Fruit fly (Drosophila melanogaster) whole organism, embryonic: ENCODE measurements around the gene CG34244.

Source experiments
- CG10209 ChIP-seq: fragments of 200-800 bp; sonication (Bioruptor generic); optimal IDR thresholded peaks from 3 replicates; lab custom pipeline; 2017; ENCODE audit warnings: missing biosample characterization, mild to moderate bottlenecking, missing genetic modification characterization, missing genetic modification reagents
- CG1024 ChIP-seq: fragments of 200-800 bp; sonication (Bioruptor generic); IDR thresholded peaks from 2 replicates; pipeline ENCODE4 v1.3.6; 2022; ENCODE audit warnings: missing biosample characterization, missing genetic modification characterization
- CG12744 ChIP-seq: fragments of 200-800 bp; sonication (Bioruptor generic); optimal IDR thresholded peaks from 2 replicates; lab custom pipeline; 2016; ENCODE audit warnings: missing biosample characterization, missing genetic modification characterization
- CG13296 ChIP-seq: fragments of 200-800 bp; sonication (Bioruptor generic); optimal IDR thresholded peaks from 3 replicates; lab custom pipeline; 2018; ENCODE audit warnings: missing biosample characterization, mild to moderate bottlenecking, missing genetic modification characterization
- CG13424 ChIP-seq: fragments of 200-800 bp; sonication (Bioruptor generic); optimal IDR thresholded peaks from 2 replicates; lab custom pipeline; 2019; ENCODE audit warnings: missing biosample characterization, mild to moderate bottlenecking, missing genetic modification characterization, moderate library complexity
- CG14710 ChIP-seq: fragments of 200-800 bp; sonication (Bioruptor generic); optimal IDR thresholded peaks from 3 replicates; lab custom pipeline; 2019; ENCODE audit warnings: missing biosample characterization, mild to moderate bottlenecking, missing genetic modification characterization, moderate library complexity
- CG18476 ChIP-seq: fragments of 200-800 bp; sonication (Bioruptor generic); optimal IDR thresholded peaks from 2 replicates; lab custom pipeline; 2016; ENCODE audit warnings: missing biosample characterization, mild to moderate bottlenecking, missing genetic modification characterization
- CG2678 ChIP-seq: fragments of 200-800 bp; sonication (Bioruptor generic); optimal IDR thresholded peaks from 3 replicates; lab custom pipeline; 2019; ENCODE audit warnings: missing biosample characterization, mild to moderate bottlenecking, missing genetic modification characterization, moderate library complexity
- CG32767 ChIP-seq: fragments of 200-800 bp; sonication (Bioruptor generic); IDR thresholded peaks from 2 replicates; pipeline ENCODE4 v1.3.6; 2022; ENCODE audit warnings: missing biosample characterization, missing genetic modification characterization
- CG6175 ChIP-seq: fragments of 200-800 bp; sonication (Bioruptor generic); IDR thresholded peaks from 3 replicates; pipeline ENCODE4 v1.3.6; 2022; ENCODE audit warnings: missing biosample characterization, missing genetic modification characterization
- CG6254 ChIP-seq: fragments of 200-800 bp; sonication (Bioruptor generic); optimal IDR thresholded peaks from 3 replicates; lab custom pipeline; 2017; ENCODE audit warnings: mild to moderate bottlenecking, missing biosample characterization, missing genetic modification reagents, missing genetic modification characterization
- CrebB ChIP-seq: fragments of 200-800 bp; sonication (Bioruptor generic); optimal IDR thresholded peaks from 3 replicates; lab custom pipeline; 2018; ENCODE audit warnings: missing biosample characterization, mild to moderate bottlenecking, missing genetic modification characterization
- Dad ChIP-seq: fragments of 200-800 bp; sonication (Bioruptor generic); optimal IDR thresholded peaks from 3 replicates; lab custom pipeline; 2016; ENCODE audit warnings: missing biosample characterization, missing genetic modification characterization
- Dip2 ChIP-seq: fragments of 200-800 bp; sonication (Bioruptor generic); IDR thresholded peaks from 2 replicates; pipeline ENCODE4 v1.3.6; 2022; ENCODE audit warnings: missing biosample characterization, missing genetic modification characterization
- Drgx ChIP-seq: fragments of 200-800 bp; sonication (Bioruptor generic); IDR thresholded peaks from 2 replicates; pipeline ENCODE4 v1.3.6; 2022; ENCODE audit warnings: missing biosample characterization, missing genetic modification characterization
- H15 ChIP-seq: fragments of 200-800 bp; sonication (Bioruptor generic); IDR thresholded peaks from 3 replicates; pipeline ENCODE4 v1.3.6; 2022; ENCODE audit warnings: missing biosample characterization, missing genetic modification characterization
- Mrtf ChIP-seq: fragments of 200-800 bp; sonication (Bioruptor generic); IDR thresholded peaks from 3 replicates; pipeline ENCODE4 v1.3.6; 2022; ENCODE audit warnings: missing biosample characterization, missing genetic modification characterization
- Myb ChIP-seq: fragments of 200-800 bp; sonication (Bioruptor generic); optimal IDR thresholded peaks from 2 replicates; lab custom pipeline; 2016; ENCODE audit warnings: missing biosample characterization, missing genetic modification characterization
- NC2β ChIP-seq: fragments of 200-800 bp; sonication (Bioruptor generic); optimal IDR thresholded peaks from 2 replicates; lab custom pipeline; 2016; ENCODE audit warnings: missing biosample characterization, missing genetic modification characterization
- Ravus ChIP-seq: fragments of 200-800 bp; sonication (Bioruptor generic); IDR thresholded peaks from 2 replicates; pipeline ENCODE4 v1.3.6; 2022; ENCODE audit warnings: missing biosample characterization, missing genetic modification characterization
- ase ChIP-seq: fragments of 200-800 bp; sonication (Bioruptor generic); IDR thresholded peaks from 3 replicates; pipeline ENCODE4 v1.3.6; 2022; ENCODE audit warnings: missing biosample characterization, missing genetic modification characterization
- bab2 ChIP-seq: fragments of 200-800 bp; sonication (Bioruptor generic); optimal IDR thresholded peaks from 2 replicates; lab custom pipeline; 2016; ENCODE audit warnings: missing biosample characterization, missing genetic modification characterization
- corto ChIP-seq: fragments of 200-800 bp; sonication (Bioruptor generic); optimal IDR thresholded peaks from 2 replicates; lab custom pipeline; 2016; ENCODE audit warnings: missing biosample characterization, mild to moderate bottlenecking, missing genetic modification characterization, moderate library complexity
- crol ChIP-seq: fragments of 200-800 bp; sonication (Bioruptor generic); IDR thresholded peaks from 2 replicates; pipeline ENCODE4 v1.3.6; 2022; ENCODE audit warnings: missing biosample characterization, missing genetic modification characterization
- eve ChIP-seq, 2 experiments: fragments of >200 bp; optimal IDR thresholded peaks; 2 replicates each; lab custom pipeline; 2017; ENCODE audit warnings: missing biosample characterization in 2 of 2, missing genetic modification characterization in 2 of 2
- gcm ChIP-seq: fragments of 200-800 bp; sonication (Bioruptor generic); optimal IDR thresholded peaks from 2 replicates; lab custom pipeline; 2019; ENCODE audit warnings: missing biosample characterization, mild to moderate bottlenecking, missing genetic modification characterization, moderate library complexity
- grau ChIP-seq: fragments of 200-800 bp; optimal IDR thresholded peaks from 3 replicates; lab custom pipeline; 2019; ENCODE audit warnings: missing biosample characterization, mild to moderate bottlenecking, missing genetic modification characterization, moderate library complexity
- gt ChIP-seq: fragments of 200-800 bp; sonication (Bioruptor generic); IDR thresholded peaks from 2 replicates; pipeline ENCODE4 v1.3.6; 2022; ENCODE audit warnings: missing biosample characterization, missing genetic modification characterization
- hkb ChIP-seq, 2 experiments: fragments of 200-800 bp in 1 of 2; fragments of >200 bp in 1 of 2; sonication (Bioruptor generic) in 1 of 2; IDR thresholded peaks in 1 of 2; optimal IDR thresholded peaks in 1 of 2; 2 replicates each; pipeline versions ENCODE4 v1.3.6 to Lab custom; 2017 to 2022; ENCODE audit warnings: missing biosample characterization in 1 of 2, missing genetic modification characterization in 1 of 2
- ken ChIP-seq: fragments of 200-800 bp; sonication (Bioruptor generic); IDR thresholded peaks from 3 replicates; pipeline ENCODE4 v1.3.6; 2022; ENCODE audit warnings: missing biosample characterization, missing genetic modification characterization
- lab ChIP-seq: fragments of 200-800 bp; sonication (Bioruptor generic); optimal IDR thresholded peaks from 3 replicates; lab custom pipeline; 2017; ENCODE audit warnings: missing biosample characterization, missing genetic modification characterization, mild to moderate bottlenecking, moderate library complexity, missing genetic modification reagents
- lmd ChIP-seq: fragments of 200-800 bp; sonication (Bioruptor generic); IDR thresholded peaks from 2 replicates; pipeline ENCODE4 v1.3.6; 2022; ENCODE audit warnings: missing biosample characterization, missing genetic modification characterization
- luna ChIP-seq: fragments of 200-800 bp; sonication (Bioruptor generic); optimal IDR thresholded peaks from 2 replicates; lab custom pipeline; 2016; ENCODE audit warnings: missing biosample characterization, missing genetic modification characterization
- nom ChIP-seq: fragments of 200-800 bp; sonication (Bioruptor generic); optimal IDR thresholded peaks from 2 replicates; lab custom pipeline; 2017; ENCODE audit warnings: missing biosample characterization, missing genetic modification characterization, mild to moderate bottlenecking, moderate library complexity, missing genetic modification reagents
- odd ChIP-seq: fragments of 200-800 bp; sonication (Bioruptor generic); optimal IDR thresholded peaks from 2 replicates; lab custom pipeline; 2017; ENCODE audit warnings: missing biosample characterization, mild to moderate bottlenecking, missing genetic modification characterization
- otp ChIP-seq: fragments of 200-800 bp; sonication (Bioruptor generic); IDR thresholded peaks from 3 replicates; pipeline ENCODE4, ENCODE4 v1.3.6; 2022; ENCODE audit warnings: missing biosample characterization, missing genetic modification characterization
- p53 ChIP-seq: fragments of 200-800 bp; sonication (Bioruptor generic); optimal IDR thresholded peaks from 2 replicates; lab custom pipeline; 2016; ENCODE audit warnings: missing biosample characterization, missing genetic modification characterization
- pfk ChIP-seq: fragments of 200-800 bp; sonication (Bioruptor generic); optimal IDR thresholded peaks from 2 replicates; lab custom pipeline; 2018; ENCODE audit warnings: missing biosample characterization, mild to moderate bottlenecking, missing genetic modification characterization, moderate library complexity
- ro ChIP-seq: fragments of 200-800 bp; sonication (Bioruptor generic); IDR thresholded peaks from 2 replicates; pipeline ENCODE4 v1.3.6; 2022; ENCODE audit warnings: missing biosample characterization, missing genetic modification characterization
- run ChIP-seq: fragments of 200-800 bp; sonication (Bioruptor generic); optimal IDR thresholded peaks from 3 replicates; lab custom pipeline; 2018; ENCODE audit warnings: missing biosample characterization, mild to moderate bottlenecking, missing genetic modification characterization
- sd ChIP-seq: fragments of 200-800 bp; sonication (Bioruptor generic); optimal IDR thresholded peaks from 3 replicates; lab custom pipeline; 2018; ENCODE audit warnings: missing biosample characterization, mild to moderate bottlenecking, missing genetic modification characterization, moderate library complexity
- sima ChIP-seq: fragments of 200-800 bp; sonication (Bioruptor generic); optimal IDR thresholded peaks from 2 replicates; lab custom pipeline; 2016; ENCODE audit warnings: missing biosample characterization, missing genetic modification characterization
- slbo ChIP-seq: fragments of 200-800 bp; sonication (Bioruptor generic); IDR thresholded peaks from 2 replicates; pipeline ENCODE4 v1.3.6; 2022; ENCODE audit warnings: missing biosample characterization, missing genetic modification characterization
- slp2 ChIP-seq: fragments of 200-800 bp; sonication (Bioruptor generic); optimal IDR thresholded peaks from 2 replicates; lab custom pipeline; 2016; ENCODE audit warnings: missing biosample characterization, missing genetic modification characterization
- stwl ChIP-seq: fragments of 200-800 bp; sonication (Bioruptor generic); optimal IDR thresholded peaks from 3 replicates; lab custom pipeline; 2018; ENCODE audit warnings: missing biosample characterization, mild to moderate bottlenecking, missing genetic modification characterization, moderate library complexity
- trh ChIP-seq: fragments of 200-800 bp; sonication (Bioruptor generic); optimal IDR thresholded peaks from 2 replicates; lab custom pipeline; 2016; ENCODE audit warnings: missing biosample characterization, missing genetic modification characterization
- ttk ChIP-seq: fragments of 200-800 bp; sonication (Bioruptor generic); IDR thresholded peaks from 2 replicates; pipeline ENCODE4 v2.1.2; 2022; ENCODE audit warnings: missing biosample characterization, missing genetic modification characterization
- usp ChIP-seq: fragments of >200 bp; optimal IDR thresholded peaks from 2 replicates; lab custom pipeline; 2017; ENCODE audit warnings: missing biosample characterization, missing genetic modification characterization
- wek ChIP-seq: fragments of 200-800 bp; sonication (Bioruptor generic); optimal IDR thresholded peaks from 3 replicates; lab custom pipeline; 2018; ENCODE audit warnings: missing biosample characterization, mild to moderate bottlenecking, missing genetic modification characterization, moderate library complexity
- z ChIP-seq: fragments of 200-800 bp; sonication (Bioruptor generic); IDR thresholded peaks from 3 replicates; pipeline ENCODE4 v1.3.6; 2022; ENCODE audit warnings: missing biosample characterization, missing genetic modification characterization
- zfh2 ChIP-seq: fragments of 200-800 bp; sonication (Bioruptor generic); optimal IDR thresholded peaks from 2 replicates; lab custom pipeline; 2016; ENCODE audit warnings: missing biosample characterization, missing genetic modification characterization

The CG34244 gene

DNA sequence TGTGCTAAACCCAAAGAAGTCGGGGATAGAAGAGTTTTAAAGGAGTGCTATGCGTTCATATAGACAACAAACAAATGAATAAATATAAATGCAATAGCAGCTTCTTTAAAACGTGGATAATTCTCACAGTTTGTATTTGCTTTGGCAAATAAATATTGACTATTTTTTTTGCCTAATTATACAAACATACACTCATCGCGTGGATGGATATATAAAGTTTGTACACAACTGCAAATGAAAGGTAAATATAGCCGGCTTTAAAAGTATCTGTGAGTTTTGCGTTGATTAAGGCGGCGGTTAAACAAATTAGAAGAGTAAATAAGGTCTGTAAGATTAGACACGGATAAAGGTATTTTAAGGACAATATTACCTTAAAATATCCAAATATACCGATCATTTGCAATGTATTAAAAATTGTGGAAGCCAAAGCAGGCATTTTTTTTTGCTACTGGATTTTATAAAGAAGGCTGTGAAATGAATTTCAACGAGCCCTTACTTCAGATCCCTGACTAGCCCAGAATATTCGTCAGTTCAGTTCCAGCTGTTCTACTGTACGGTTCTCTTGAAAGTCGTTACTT is 18.0 kb downstream of the CG34244 start, which contains the start of gene CG7768 (continued):
- TF ChIP-seq ase (0 out of 3 replicates have a peak, but pooled peaks have one; percentile 30), CG6175 (no peak), trh (GFP tag; lab: Kevin White, UChicago) (no peak), Dad (no peak), crol (GFP tag; lab: Robert Waterston, UW) (no peak), CG13424 (peak; percentile 37), Dip2 (no peak), luna (GFP tag; lab: Kevin White, UChicago) (peak; percentile 63), CG10209 (GFP tag; lab: Kevin White, UChicago) (peak; percentile 62), corto (GFP tag; lab: Kevin White, UChicago) (no peak), odd (GFP tag; lab: Kevin White, UChicago) (peak; percentile 69), CG18476 (GFP tag; lab: Kevin White, UChicago) (peak; percentile 20), ro (no peak), grau (tag; lab: Kevin White, UChicago) (peak; percentile 37), lmd (GFP tag; lab: Robert Waterston, UW) (no peak), CG14710 (tag; lab: Kevin White, UChicago) (peak; percentile 17), stwl (tag; lab: Kevin White, UChicago) (no peak), ttk (GFP tag; lab: Robert Waterston, UW) (no peak), NC2β (GFP tag; lab: Kevin White, UChicago) (peak; percentile 4), run (tag; lab: Kevin White, UChicago) (peak; percentile 6), slp2 (GFP tag; lab: Kevin White, UChicago) (no peak), CG1024 (no peak), slbo (no peak), CG2678 (tag; lab: Kevin White, UChicago) (peak; percentile 79), lab (GFP tag; lab: Kevin White, UChicago) (peak; percentile 88), hkb (optimal IDR thresholded peaks at IDR 0.05; lab: Kevin White, UChicago) (no peak), hkb (GFP tag; IDR thresholded peaks at IDR 0.05; lab: Robert Waterston, UW) (peak; percentile 75), gt (GFP tag; lab: Robert Waterston, UW) (no peak), Drgx (GFP tag; lab: Robert Waterston, UW) (no peak), H15 (GFP tag; lab: Robert Waterston, UW) (no peak), CG32767 (GFP tag; lab: Robert Waterston, UW) (peak; percentile 20; the same call in 1 of the 2 replicates), CG12744 (GFP tag; lab: Kevin White, UChicago) (peak; percentile 62), CrebB (tag; lab: Kevin White, UChicago) (peak; percentile 73), wek (peak; percentile 5), otp (GFP tag; lab: Robert Waterston, UW) (no peak), p53 (GFP tag; lab: Kevin White, UChicago) (no peak), gcm (GFP tag; lab: Kevin White, UChicago) (no peak), pfk (GFP tag; lab: Kevin White, UChicago) (no peak), Ravus (GFP tag; lab: Robert Waterston, UW) (no peak), z (GFP tag; lab: Robert Waterston, UW) (no peak), sd (peak; percentile 41), nom (GFP tag; lab: Kevin White, UChicago) (no peak), bab2 (GFP tag; lab: Kevin White, UChicago) (peak; percentile 39), Mrtf (GFP tag; lab: Robert Waterston, UW) (no peak), zfh2 (GFP tag; lab: Kevin White, UChicago) (peak; percentile 38), ken (GFP tag; lab: Robert Waterston, UW) (no peak), eve (GFP tag; optimal IDR thresholded peaks at IDR 0.05; lab: Kevin White, UChicago) (no peak), CG13296 (GFP tag; lab: Kevin White, UChicago) (peak; percentile 84), sima (no peak), Myb (GFP tag; lab: Kevin White, UChicago) (peak; percentile 14), usp (GFP tag; lab: Kevin White, UChicago) (no peak), CG6254 (GFP tag; lab: Kevin White, UChicago) (no peak)
